Fruit fly (Drosophila melanogaster): Measurements from ENCODE around the gene CG43295.

- peak; percentile 11 for TF ChIP-seq ovo (GFP tag; optimal IDR thresholded peaks at IDR 0.05)
- peak; percentile 50 for TF ChIP-seq CG5204 (GFP tag; optimal IDR thresholded peaks at IDR 0.05)
- TF ChIP-seq CG1620 (GFP tag; optimal IDR thresholded peaks at IDR 0.05): no peak
- peak; percentile 9 for TF ChIP-seq kay (GFP tag; ENCODE audit: borderline replicate concordance)
- peak; percentile 6 for TF ChIP-seq pad (GFP tag; optimal IDR thresholded peaks at IDR 0.05)
- no peak for TF ChIP-seq bab1 (GFP tag; optimal IDR thresholded peaks at IDR 0.05)
- peak; percentile 51 for TF ChIP-seq CG11617 (GFP tag; optimal IDR thresholded peaks at IDR 0.05)
- peak; percentile 83 for TF ChIP-seq cic (GFP tag; optimal IDR thresholded peaks at IDR 0.05)
- TF ChIP-seq CG14711 (tag; optimal IDR thresholded peaks at IDR 0.05): no peak
- no peak for TF ChIP-seq Clk (GFP tag; optimal IDR thresholded peaks at IDR 0.05)
- TF ChIP-seq tj (GFP tag; optimal IDR thresholded peaks at IDR 0.05): peak; percentile 13
- peak; percentile 45 for TF ChIP-seq Hr96 (GFP tag; optimal IDR thresholded peaks at IDR 0.05)
- no peak for TF ChIP-seq toe (GFP tag; optimal IDR thresholded peaks at IDR 0.05)
- no peak for TF ChIP-seq Crg-1 (GFP tag; optimal IDR thresholded peaks at IDR 0.05)
These were observed 43.9 kb downstream of the CG43295 start for dm6 chr3L:16149418-16150160.
